Worm (Caenorhabditis elegans): Measurements from ENCODE around the gene C17G10.1.

ce11 chrII:5646942-5647341 lies 50.6 kb downstream of the C17G10.1 start, which contains the start of gene F59E12.9:
- TF ChIP-seq ets-7 (tag; optimal IDR thresholded peaks at IDR 0.05), result no peak
- no peak for TF ChIP-seq scrt-1 (GFP tag; IDR thresholded peaks at IDR 0.05)
- no peak for TF ChIP-seq hmbx-1 (tag; optimal IDR thresholded peaks at IDR 0.05)
- no peak for TF ChIP-seq flt-1 (GFP tag; IDR thresholded peaks at IDR 0.05)
- no peak for TF ChIP-seq ama-1 (optimal IDR thresholded peaks at IDR 0.05)
- TF ChIP-seq tbx-37 (GFP tag; conservative IDR thresholded peaks at IDR 0.05), result no peak
- TF ChIP-seq F13C5.2 (tag; optimal IDR thresholded peaks at IDR 0.05), result no peak
- TF ChIP-seq aly-1 (tag; optimal IDR thresholded peaks at IDR 0.05), result no peak
- TF ChIP-seq pes-1 (GFP tag; IDR thresholded peaks at IDR 0.05), result no peak
- TF ChIP-seq tbx-11 (GFP tag; IDR thresholded peaks at IDR 0.05), result no peak
- TF ChIP-seq sea-1 (GFP tag; conservative IDR thresholded peaks at IDR 0.05), result no peak
- TF ChIP-seq ceh-13 (GFP tag; optimal IDR thresholded peaks at IDR 0.05), result no peak

Measured in whole organism, early embryonic.